Fruit fly (Drosophila melanogaster): Measurements from ENCODE around the gene Flo2.

The Flo2 gene

dm6 chrX:14866911-14867310 lies 27.7 kb downstream of the Flo2 start:
- TF ChIP-seq ems (GFP tag; optimal IDR thresholded peaks at IDR 0.05): no peak
- TF ChIP-seq NFAT (GFP tag; IDR thresholded peaks at IDR 0.05): no peak
- peak; percentile 42 for TF ChIP-seq CG15269 (tag; optimal IDR thresholded peaks at IDR 0.05)
- TF ChIP-seq CG6765 (GFP tag; optimal IDR thresholded peaks at IDR 0.05): no peak
- 0 out of 4 replicates have a peak, but pooled peaks have one; percentile 68 for TF ChIP-seq chinmo (GFP tag; IDR thresholded peaks at IDR 0.05; ENCODE audit: partially characterized antibody)
- TF ChIP-seq CG4360 (GFP tag; IDR thresholded peaks at IDR 0.05): no peak
- no peak for TF ChIP-seq sens-2 (GFP tag; IDR thresholded peaks at IDR 0.05)
- no peak for TF ChIP-seq Doc3 (GFP tag; IDR thresholded peaks at IDR 0.05; ENCODE audit: partially characterized antibody)
- TF ChIP-seq CG10979 (tag; optimal IDR thresholded peaks at IDR 0.05): no peak
- no peak for TF ChIP-seq disco-r (GFP tag; optimal IDR thresholded peaks at IDR 0.05)
- no peak for TF ChIP-seq schlank (tag; optimal IDR thresholded peaks at IDR 0.05)
- peak; percentile 50 for TF ChIP-seq CG13894 (tag; optimal IDR thresholded peaks at IDR 0.05)
- TF ChIP-seq CG14965 (GFP tag; optimal IDR thresholded peaks at IDR 0.05; ENCODE audit: borderline replicate concordance): no peak
- TF ChIP-seq H2.0 (GFP tag; IDR thresholded peaks at IDR 0.05): no peak
- no peak for TF ChIP-seq nom (GFP tag; optimal IDR thresholded peaks at IDR 0.05)
- no peak for TF ChIP-seq CG10321 (GFP tag; IDR thresholded peaks at IDR 0.05)
- TF ChIP-seq oc (tag; optimal IDR thresholded peaks at IDR 0.05): peak; percentile 20
- peak in 1 of 2 experiments; percentile 68 for TF ChIP-seq Pdp1 (GFP tag; optimal IDR thresholded peaks at IDR 0.05)
- no peak for TF ChIP-seq CG1792 (GFP tag; optimal IDR thresholded peaks at IDR 0.05)
- no peak for TF ChIP-seq CG3726 (GFP tag; IDR thresholded peaks at IDR 0.05)
- no peak for TF ChIP-seq nmo (GFP tag; optimal IDR thresholded peaks at IDR 0.05)
- TF ChIP-seq NC2β (GFP tag; optimal IDR thresholded peaks at IDR 0.05): no peak
- TF ChIP-seq twi (tag; optimal IDR thresholded peaks at IDR 0.05): no peak
- peak; percentile 6 for TF ChIP-seq Nf-YB (GFP tag; optimal IDR thresholded peaks at IDR 0.05)
- TF ChIP-seq CG1024 (GFP tag; IDR thresholded peaks at IDR 0.05): no peak
- TF ChIP-seq inv (GFP tag; IDR thresholded peaks at IDR 0.05; ENCODE audit: partially characterized antibody): no peak
- TF ChIP-seq klu (GFP tag; IDR thresholded peaks at IDR 0.05): no peak
- TF ChIP-seq aop (GFP tag; IDR thresholded peaks at IDR 0.05): no peak
- TF ChIP-seq Ets97D (GFP tag; optimal IDR thresholded peaks at IDR 0.05): no peak
- TF ChIP-seq CG14667 (GFP tag; IDR thresholded peaks at IDR 0.05): no peak
- no peak for TF ChIP-seq CG14710 (tag; optimal IDR thresholded peaks at IDR 0.05)
- no peak for TF ChIP-seq CG17385 (GFP tag; optimal IDR thresholded peaks at IDR 0.05)
- TF ChIP-seq phol (tag; optimal IDR thresholded peaks at IDR 0.05): no peak
- TF ChIP-seq CG31365 (tag; optimal IDR thresholded peaks at IDR 0.05): no peak
- no peak for TF ChIP-seq jigr1 (GFP tag; IDR thresholded peaks at IDR 0.05)
- TF ChIP-seq sqz (GFP tag; optimal IDR thresholded peaks at IDR 0.05): peak; percentile 71

- no peak for TF ChIP-seq Lim3 (GFP tag; IDR thresholded peaks at IDR 0.05)
- peak; percentile 82 for TF ChIP-seq crol (GFP tag; IDR thresholded peaks at IDR 0.05)
- no peak for TF ChIP-seq CG31365 (tag; optimal IDR thresholded peaks at IDR 0.05)
- TF ChIP-seq chinmo (GFP tag; IDR thresholded peaks at IDR 0.05; ENCODE audit: partially characterized antibody): 0 out of 4 replicates have a peak, but pooled peaks have one; percentile 17
- TF ChIP-seq CG5180 (GFP tag; optimal IDR thresholded peaks at IDR 0.05): peak; percentile 34
- peak; percentile 64 for TF ChIP-seq CG12769 (tag; optimal IDR thresholded peaks at IDR 0.05)
- TF ChIP-seq CTCF (GFP tag; optimal IDR thresholded peaks at IDR 0.05): no peak
- no peak for TF ChIP-seq Nf-YA (GFP tag; IDR thresholded peaks at IDR 0.05)
- peak; percentile 24 for TF ChIP-seq CG13894 (tag; optimal IDR thresholded peaks at IDR 0.05)
- TF ChIP-seq sd (tag; optimal IDR thresholded peaks at IDR 0.05): peak; percentile 46
- peak; percentile 53 for TF ChIP-seq sqz (GFP tag; optimal IDR thresholded peaks at IDR 0.05)
Measured at dm6 chrX:14868414-14868813, 29.2 kb downstream of the Flo2 start.
